Worm (Caenorhabditis elegans) whole organism, late embryonic: ENCODE data around the gene F46G11.2.

Source experiments
- ceh-31 ChIP-seq: sonication (generic microtip); optimal IDR thresholded peaks from 2 replicates; lab custom pipeline; 2016; ENCODE audit warnings: missing genetic modification characterization, missing compliant biosample characterization
- ets-4 ChIP-seq: sonication (generic microtip); optimal IDR thresholded peaks from 2 replicates; lab custom pipeline; 2016; ENCODE audit warnings: missing genetic modification characterization, missing compliant biosample characterization
- fkh-10 ChIP-seq: fragments of 150-350 bp; optimal IDR thresholded peaks from 2 replicates; lab custom pipeline; 2014; ENCODE audit warnings: missing biosample characterization, missing genetic modification reagents, missing genetic modification characterization
- tbx-2 ChIP-seq: sonication (generic microtip); optimal IDR thresholded peaks from 2 replicates; lab custom pipeline; 2016; ENCODE audit warnings: missing genetic modification characterization, missing compliant biosample characterization

DNA sequence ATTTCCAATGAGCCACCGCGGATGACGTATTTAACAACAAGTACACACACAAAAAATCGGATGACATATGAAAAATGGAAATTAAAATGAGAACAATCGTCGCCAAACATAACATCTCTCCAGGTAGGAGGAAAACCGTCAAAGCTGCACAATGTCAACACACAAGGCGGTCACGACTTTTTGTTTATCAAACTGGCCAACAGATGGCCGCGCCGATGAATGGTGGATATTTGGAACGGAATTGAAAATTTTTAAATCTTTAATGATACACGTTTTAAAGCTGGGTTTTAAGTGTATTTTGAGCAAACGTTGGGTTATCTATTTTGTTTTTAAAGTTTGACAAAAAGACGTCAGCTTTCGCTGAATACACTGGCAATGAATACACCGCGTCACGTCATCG is 6.7 kb upstream of the F46G11.2 start:
- TF ChIP-seq ets-4 (tag; lab: Kevin White, UChicago) (no peak), tbx-2 (tag; lab: Kevin White, UChicago) (no peak), fkh-10 (GFP tag; lab: Kevin White, UChicago) (no peak), ceh-31 (tag; lab: Kevin White, UChicago) (no peak)
